Fruit fly (Drosophila melanogaster): ENCODE data around the gene AttD.

AttD gene

dm6 chr3R:17647444-17647843 lies 22.4 kb downstream of the AttD start, which contains the start of gene CG14322 (continued):
- no peak for TF ChIP-seq CG34224 (GFP tag; IDR thresholded peaks at IDR 0.05; ENCODE audit: partially characterized antibody)
- TF ChIP-seq CG32532 (GFP tag; IDR thresholded peaks at IDR 0.05), result peak; percentile 44; the same call in 1 of the 2 replicates
- TF ChIP-seq CG8290 (GFP tag; optimal IDR thresholded peaks at IDR 0.05), result no peak
- TF ChIP-seq CG8290 (tag; optimal IDR thresholded peaks at IDR 0.05), result peak in 1 of 2 experiments; percentile 40
- peak; percentile 9 for TF ChIP-seq CG4617 (GFP tag; optimal IDR thresholded peaks at IDR 0.05; ENCODE audit: borderline replicate concordance)
- TF ChIP-seq tgo (GFP tag; IDR thresholded peaks at IDR 0.05), result 0 out of 3 replicates have a peak, but pooled peaks have one; percentile 15
- TF ChIP-seq Mad (GFP tag; optimal IDR thresholded peaks at IDR 0.05), result no peak
- TF ChIP-seq ttk (GFP tag; IDR thresholded peaks at IDR 0.05), result no peak
- no peak for TF ChIP-seq CG30020 (tag; optimal IDR thresholded peaks at IDR 0.05)
- TF ChIP-seq CG11456 (GFP tag; IDR thresholded peaks at IDR 0.05), result 0 out of 3 replicates have a peak, but pooled peaks have one; percentile 55
- no peak for TF ChIP-seq so (GFP tag; IDR thresholded peaks at IDR 0.05)
- TF ChIP-seq Oaz (GFP tag; IDR thresholded peaks at IDR 0.05), result no peak
- TF ChIP-seq emc (GFP tag; optimal IDR thresholded peaks at IDR 0.05), result no peak
- TF ChIP-seq CG8765 (GFP tag; IDR thresholded peaks at IDR 0.05), result no peak
- TF ChIP-seq slbo (GFP tag; IDR thresholded peaks at IDR 0.05), result peak; percentile 70
- peak; percentile 23 for TF ChIP-seq CG17802 (tag; optimal IDR thresholded peaks at IDR 0.05)
- TF ChIP-seq CG9817 (tag; optimal IDR thresholded peaks at IDR 0.05), result peak; percentile 14
- TF ChIP-seq CG3995 (GFP tag; optimal IDR thresholded peaks at IDR 0.05), result peak; percentile 95
- TF ChIP-seq CoRest (tag; optimal IDR thresholded peaks at IDR 0.05), result peak; percentile 12
- peak; percentile 18 for TF ChIP-seq gem (tag; optimal IDR thresholded peaks at IDR 0.05)
- peak; percentile 76 for TF ChIP-seq Dref (GFP tag; IDR thresholded peaks at IDR 0.05)
- TF ChIP-seq mirr (GFP tag; optimal IDR thresholded peaks at IDR 0.05), result no peak
- TF ChIP-seq peb (GFP tag; IDR thresholded peaks at IDR 0.05), result no peak
- TF ChIP-seq Dp (GFP tag; optimal IDR thresholded peaks at IDR 0.05), result peak; percentile 86
- TF ChIP-seq CG3281 (GFP tag; optimal IDR thresholded peaks at IDR 0.05), result no peak
- no peak for TF ChIP-seq Lpt (GFP tag; optimal IDR thresholded peaks at IDR 0.05)
- peak; percentile 53 for TF ChIP-seq CG1603 (tag; optimal IDR thresholded peaks at IDR 0.05)
- no peak for TF ChIP-seq Mrtf (GFP tag; IDR thresholded peaks at IDR 0.05)
- 0 out of 3 replicates have a peak, but pooled peaks have one; percentile 21 for TF ChIP-seq HLH4C (GFP tag; IDR thresholded peaks at IDR 0.05; ENCODE audit: partially characterized antibody)
- TF ChIP-seq Deaf1 (tag; optimal IDR thresholded peaks at IDR 0.05), result no peak
- no peak for TF ChIP-seq CG10267 (tag; optimal IDR thresholded peaks at IDR 0.05)
- peak; percentile 77 for TF ChIP-seq sens (GFP tag)
- TF ChIP-seq sim (GFP tag; IDR thresholded peaks at IDR 0.05), result no peak
- TF ChIP-seq CG3847 (GFP tag; IDR thresholded peaks at IDR 0.05), result peak; percentile 48
- TF ChIP-seq Rfx (GFP tag; IDR thresholded peaks at IDR 0.05), result no peak; the same call in 1 of the 2 replicates
- TF ChIP-seq zfh2 (GFP tag; optimal IDR thresholded peaks at IDR 0.05), result peak; percentile 7
- TF ChIP-seq jumu (GFP tag; optimal IDR thresholded peaks at IDR 0.05), result no peak
- TF ChIP-seq CG4820 (GFP tag; optimal IDR thresholded peaks at IDR 0.05), result no peak
- TF ChIP-seq CTCF (GFP tag; optimal IDR thresholded peaks at IDR 0.05), result peak; percentile 28
- no peak for TF ChIP-seq CG17359 (tag; optimal IDR thresholded peaks at IDR 0.05)
- no peak for TF ChIP-seq CG8478 (optimal IDR thresholded peaks at IDR 0.05)
- no peak for TF ChIP-seq H15 (GFP tag; IDR thresholded peaks at IDR 0.05)
- TF ChIP-seq CG15514 (GFP tag; optimal IDR thresholded peaks at IDR 0.05), result peak; percentile 31
- TF ChIP-seq E2f2 (GFP tag; IDR thresholded peaks at IDR 0.05), result peak; percentile 90
- TF ChIP-seq cad (GFP tag; optimal IDR thresholded peaks at IDR 0.05), result no peak
- TF ChIP-seq Mes4 (GFP tag; optimal IDR thresholded peaks at IDR 0.05), result no peak
- TF ChIP-seq pfk (GFP tag; optimal IDR thresholded peaks at IDR 0.05), result peak; percentile 4
- TF ChIP-seq CG2202 (tag; optimal IDR thresholded peaks at IDR 0.05), result no peak
- no peak for TF ChIP-seq CG1602 (GFP tag; optimal IDR thresholded peaks at IDR 0.05)
- no peak for TF ChIP-seq Awh (GFP tag; IDR thresholded peaks at IDR 0.05)
- no peak for TF ChIP-seq Meics (GFP tag; optimal IDR thresholded peaks at IDR 0.05)
- no peak for TF ChIP-seq B-H2 (GFP tag; optimal IDR thresholded peaks at IDR 0.05)
- no peak for TF ChIP-seq CG12659 (GFP tag; optimal IDR thresholded peaks at IDR 0.05)
- peak; percentile 44 for TF ChIP-seq Xbp1 (GFP tag; optimal IDR thresholded peaks at IDR 0.05)
